Fruit fly (Drosophila melanogaster) whole organism, prepupa: Measurements from ENCODE around the gene CG32271.

Experiments
- Hr38 ChIP-seq: sonication (Bioruptor generic); optimal IDR thresholded peaks from 2 replicates; lab custom pipeline; 2016; ENCODE audit warnings: missing biosample characterization, missing genetic modification characterization
- eg ChIP-seq: fragments of 200-800 bp; sonication (Bioruptor generic); IDR thresholded peaks from 3 replicates; pipeline ENCODE4 v1.3.6; 2022; ENCODE audit warnings: missing biosample characterization, missing genetic modification characterization
- fd85E ChIP-seq: fragments of 200-800 bp; sonication (Bioruptor generic); optimal IDR thresholded peaks from 3 replicates; lab custom pipeline; 2016; ENCODE audit warnings: missing biosample characterization, missing genetic modification characterization
- fkh ChIP-seq: fragments of 200-800 bp; sonication (Bioruptor generic); optimal IDR thresholded peaks from 3 replicates; lab custom pipeline; 2017; ENCODE audit warnings: missing biosample characterization, mild to moderate bottlenecking, missing genetic modification characterization, moderate library complexity
- vri ChIP-seq: fragments of 200-800 bp; sonication (Bioruptor generic); optimal IDR thresholded peaks from 3 replicates; lab custom pipeline; 2016; ENCODE audit warnings: missing biosample characterization, mild to moderate bottlenecking, missing genetic modification characterization

DNA sequence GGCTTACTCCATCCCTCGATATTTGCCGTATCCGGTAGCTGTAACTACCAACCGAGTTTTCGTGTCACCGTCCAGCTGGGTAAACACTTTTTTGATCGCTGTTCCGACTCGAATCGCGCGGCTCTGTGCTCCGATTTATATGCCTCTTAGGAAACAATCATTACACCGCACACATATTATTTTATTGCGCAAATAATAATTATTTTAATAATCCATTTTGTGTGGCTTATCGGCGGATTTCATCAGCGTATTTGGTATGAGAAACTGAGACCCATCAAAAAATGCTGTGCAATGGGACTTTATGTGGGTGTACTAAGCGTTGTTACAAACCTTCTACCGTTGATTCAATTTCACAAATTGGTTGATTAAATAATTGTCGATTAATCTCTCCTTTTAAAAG is at the start of gene CG32271:
- no peak for TF ChIP-seq eg (GFP tag; lab: Robert Waterston, UW)
- TF ChIP-seq vri (GFP tag; lab: Kevin White, UChicago): no peak
- TF ChIP-seq fd85E: no peak
- no peak for TF ChIP-seq Hr38 (GFP tag; lab: Kevin White, UChicago)
- no peak for TF ChIP-seq fkh
